Fruit fly (Drosophila melanogaster) whole organism, embryonic: Measurements from ENCODE around the gene Hr4.

Experiments
- Bteb2 ChIP-seq: fragments of 200-800 bp; sonication (Bioruptor generic); optimal IDR thresholded peaks from 2 replicates; lab custom pipeline; 2016; ENCODE audit warnings: missing biosample characterization, missing genetic modification characterization
- C15 ChIP-seq: fragments of 200-800 bp; sonication (Bioruptor generic); IDR thresholded peaks from 3 replicates; pipeline ENCODE4 v1.3.6; 2022; ENCODE audit warnings: missing biosample characterization, missing genetic modification characterization
- CG10267 ChIP-seq: fragments of 200-800 bp; sonication (Bioruptor generic); optimal IDR thresholded peaks from 2 replicates; lab custom pipeline; 2018; ENCODE audit warnings: missing biosample characterization, mild to moderate bottlenecking, missing genetic modification characterization, moderate library complexity
- CG13287 ChIP-seq: fragments of 200-800 bp; sonication (Bioruptor generic); IDR thresholded peaks from 2 replicates; pipeline ENCODE4 v1.3.6; 2022; ENCODE audit warnings: missing biosample characterization, missing genetic modification characterization; ENCODE audit not compliant: partially characterized antibody
- CG14860 ChIP-seq: fragments of 200-800 bp; sonication (Bioruptor generic); IDR thresholded peaks from 3 replicates; pipeline ENCODE4 v1.3.6; 2022; ENCODE audit warnings: missing biosample characterization, missing genetic modification characterization; ENCODE audit not compliant: partially characterized antibody
- CG1647 ChIP-seq: fragments of 200-800 bp; sonication (Bioruptor generic); optimal IDR thresholded peaks from 3 replicates; lab custom pipeline; 2016; ENCODE audit warnings: missing biosample characterization, missing genetic modification characterization
- CG18599 ChIP-seq: fragments of 200-800 bp; sonication (Bioruptor generic); optimal IDR thresholded peaks from 3 replicates; lab custom pipeline; 2017; ENCODE audit warnings: missing biosample characterization, missing genetic modification characterization, mild to moderate bottlenecking, moderate library complexity, missing genetic modification reagents
- CG30020 ChIP-seq: fragments of 200-800 bp; optimal IDR thresholded peaks from 2 replicates; lab custom pipeline; 2019; ENCODE audit warnings: missing biosample characterization, mild to moderate bottlenecking, missing genetic modification characterization, moderate library complexity
- CG34224 ChIP-seq: fragments of 200-800 bp; sonication (Bioruptor generic); IDR thresholded peaks from 3 replicates; pipeline ENCODE4 v1.3.6; 2022; ENCODE audit warnings: missing biosample characterization, missing genetic modification characterization; ENCODE audit not compliant: partially characterized antibody
- CG3838 ChIP-seq: fragments of 200-800 bp; sonication (Bioruptor generic); optimal IDR thresholded peaks from 3 replicates; lab custom pipeline; 2016; ENCODE audit warnings: missing biosample characterization, missing genetic modification characterization
- CG4404 ChIP-seq: fragments of 200-800 bp; sonication (Bioruptor generic); IDR thresholded peaks from 2 replicates; pipeline ENCODE4 v1.3.6; 2022; ENCODE audit warnings: missing biosample characterization, missing genetic modification characterization
- CG5180 ChIP-seq: fragments of 200-800 bp; sonication (Bioruptor generic); optimal IDR thresholded peaks from 3 replicates; lab custom pipeline; 2017; ENCODE audit warnings: missing biosample characterization, missing genetic modification characterization, mild to moderate bottlenecking, moderate library complexity, missing genetic modification reagents
- CG5245 ChIP-seq: fragments of 200-800 bp; sonication (Bioruptor generic); optimal IDR thresholded peaks from 3 replicates; lab custom pipeline; 2016; ENCODE audit warnings: missing biosample characterization, missing genetic modification characterization
- CG8359 ChIP-seq: fragments of 200-800 bp; sonication (Bioruptor generic); optimal IDR thresholded peaks from 2 replicates; lab custom pipeline; 2017; ENCODE audit warnings: missing biosample characterization, mild to moderate bottlenecking, missing genetic modification characterization, borderline replicate concordance
- CG8388 ChIP-seq: fragments of 200-800 bp; sonication (Bioruptor generic); optimal IDR thresholded peaks from 2 replicates; lab custom pipeline; 2019; ENCODE audit warnings: missing biosample characterization, mild to moderate bottlenecking, missing genetic modification characterization, moderate library complexity
- Camta ChIP-seq: fragments of 200-800 bp; sonication (Bioruptor generic); optimal IDR thresholded peaks from 2 replicates; lab custom pipeline; 2016; ENCODE audit warnings: missing biosample characterization, missing genetic modification characterization
- Dfd ChIP-seq, 2 experiments: fragments of >200 bp; optimal IDR thresholded peaks; 2 replicates each; lab custom pipeline; 2017; ENCODE audit warnings: missing biosample characterization in 2 of 2, missing genetic modification characterization in 2 of 2
- Doc3 ChIP-seq: fragments of 200-800 bp; sonication (Bioruptor generic); IDR thresholded peaks from 3 replicates; pipeline ENCODE4 v1.3.6; 2022; ENCODE audit warnings: missing biosample characterization, missing genetic modification characterization; ENCODE audit not compliant: partially characterized antibody
- Ets97D ChIP-seq: fragments of 200-800 bp; sonication (Bioruptor generic); optimal IDR thresholded peaks from 3 replicates; lab custom pipeline; 2016; ENCODE audit warnings: missing biosample characterization, missing genetic modification characterization
- Fer2 ChIP-seq: fragments of 200-800 bp; sonication (Bioruptor generic); optimal IDR thresholded peaks from 2 replicates; lab custom pipeline; 2018; ENCODE audit warnings: missing biosample characterization, mild to moderate bottlenecking, missing genetic modification characterization, moderate library complexity
- Fer3 ChIP-seq: fragments of 200-800 bp; sonication (Bioruptor generic); optimal IDR thresholded peaks from 2 replicates; lab custom pipeline; 2018; ENCODE audit warnings: missing biosample characterization, mild to moderate bottlenecking, missing genetic modification characterization, moderate library complexity
- Gsc ChIP-seq: fragments of 200-800 bp; sonication (Bioruptor generic); IDR thresholded peaks from 2 replicates; pipeline ENCODE4 v1.3.6; 2022; ENCODE audit warnings: missing biosample characterization, missing genetic modification characterization
- Gug ChIP-seq: fragments of 200-800 bp; sonication (Bioruptor generic); IDR thresholded peaks from 4 replicates; pipeline ENCODE4 v1.3.6; 2022; ENCODE audit warnings: missing biosample characterization, missing genetic modification characterization
- HLH3B ChIP-seq: fragments of 200-800 bp; sonication (Bioruptor generic); IDR thresholded peaks from 2 replicates; pipeline ENCODE4 v1.3.6; 2022; ENCODE audit warnings: missing biosample characterization, missing genetic modification characterization
- Mad ChIP-seq: fragments of 200-800 bp; sonication (Bioruptor generic); optimal IDR thresholded peaks from 2 replicates; lab custom pipeline; 2016; ENCODE audit warnings: missing biosample characterization, missing genetic modification characterization
- NC2β ChIP-seq: fragments of 200-800 bp; sonication (Bioruptor generic); optimal IDR thresholded peaks from 2 replicates; lab custom pipeline; 2016; ENCODE audit warnings: missing biosample characterization, missing genetic modification characterization
- Rx ChIP-seq: fragments of 200-800 bp; sonication (Bioruptor generic); IDR thresholded peaks from 2 replicates; pipeline ENCODE4 v1.3.6; 2022; ENCODE audit warnings: missing biosample characterization, missing genetic modification characterization
- Taf1 ChIP-seq: fragments of 200-800 bp; sonication (Bioruptor generic); IDR thresholded peaks from 2 replicates; pipeline ENCODE4 v1.3.6; 2022; ENCODE audit warnings: missing biosample characterization, missing genetic modification characterization
- Tbp ChIP-seq: fragments of >200 bp; optimal IDR thresholded peaks from 2 replicates; lab custom pipeline; 2018; ENCODE audit warnings: missing biosample characterization, missing genetic modification characterization
- bab2 ChIP-seq: fragments of 200-800 bp; sonication (Bioruptor generic); optimal IDR thresholded peaks from 2 replicates; lab custom pipeline; 2016; ENCODE audit warnings: missing biosample characterization, missing genetic modification characterization
- caup ChIP-seq: fragments of 200-800 bp; sonication (Bioruptor generic); optimal IDR thresholded peaks from 3 replicates; lab custom pipeline; 2017; ENCODE audit warnings: missing biosample characterization, mild to moderate bottlenecking, missing genetic modification characterization, moderate library complexity; ENCODE audit not compliant: severe bottlenecking
- crp ChIP-seq, 2 experiments: fragments of 200-800 bp; sonication (Bioruptor generic); optimal IDR thresholded peaks; 2 replicates in 1 of 2; 3 replicates in 1 of 2; lab custom pipeline; 2017; ENCODE audit warnings: missing biosample characterization in 2 of 2, missing genetic modification characterization in 2 of 2, mild to moderate bottlenecking in 1 of 2, moderate library complexity in 1 of 2
- dysf ChIP-seq: fragments of 200-800 bp; sonication (Bioruptor generic); IDR thresholded peaks from 3 replicates; pipeline ENCODE4 v1.3.6; 2022; ENCODE audit warnings: missing biosample characterization, missing genetic modification characterization
- emc ChIP-seq: fragments of 200-800 bp; sonication (Bioruptor generic); optimal IDR thresholded peaks from 2 replicates; lab custom pipeline; 2016; ENCODE audit warnings: missing biosample characterization, missing genetic modification characterization
- gt ChIP-seq: fragments of 200-800 bp; sonication (Bioruptor generic); IDR thresholded peaks from 2 replicates; pipeline ENCODE4 v1.3.6; 2022; ENCODE audit warnings: missing biosample characterization, missing genetic modification characterization
- ham ChIP-seq: fragments of 200-800 bp; sonication (Bioruptor generic); IDR thresholded peaks from 2 replicates; pipeline ENCODE4 v1.3.6; 2022; ENCODE audit warnings: missing biosample characterization, missing genetic modification characterization
- kah ChIP-seq: fragments of 200-800 bp; sonication (Bioruptor generic); optimal IDR thresholded peaks from 2 replicates; lab custom pipeline; 2018; ENCODE audit warnings: missing biosample characterization, mild to moderate bottlenecking, missing genetic modification characterization
- kni ChIP-seq: fragments of 200-800 bp; sonication (Bioruptor generic); optimal IDR thresholded peaks from 3 replicates; lab custom pipeline; 2017; ENCODE audit warnings: mild to moderate bottlenecking, missing biosample characterization, missing genetic modification reagents, missing genetic modification characterization
- knrl ChIP-seq: fragments of 200-800 bp; sonication (Bioruptor generic); IDR thresholded peaks from 3 replicates; pipeline ENCODE4 v1.3.6; 2022; ENCODE audit warnings: missing biosample characterization, missing genetic modification characterization; ENCODE audit not compliant: partially characterized antibody
- p53 ChIP-seq: fragments of 200-800 bp; sonication (Bioruptor generic); optimal IDR thresholded peaks from 2 replicates; lab custom pipeline; 2016; ENCODE audit warnings: missing biosample characterization, missing genetic modification characterization
- phol ChIP-seq: fragments of 200-800 bp; sonication (Bioruptor generic); optimal IDR thresholded peaks from 3 replicates; lab custom pipeline; 2018; ENCODE audit warnings: missing biosample characterization, mild to moderate bottlenecking, missing genetic modification characterization, moderate library complexity
- rib ChIP-seq: fragments of 200-800 bp; sonication (Bioruptor generic); IDR thresholded peaks from 2 replicates; pipeline ENCODE4 v1.3.6; 2022; ENCODE audit warnings: missing biosample characterization, missing genetic modification characterization
- row ChIP-seq: fragments of 200-800 bp; sonication (Bioruptor generic); IDR thresholded peaks from 3 replicates; pipeline ENCODE4 v1.3.6; 2022; ENCODE audit warnings: missing biosample characterization, missing genetic modification characterization
- run ChIP-seq: fragments of 200-800 bp; sonication (Bioruptor generic); optimal IDR thresholded peaks from 3 replicates; lab custom pipeline; 2018; ENCODE audit warnings: missing biosample characterization, mild to moderate bottlenecking, missing genetic modification characterization
- slp2 ChIP-seq: fragments of 200-800 bp; sonication (Bioruptor generic); optimal IDR thresholded peaks from 2 replicates; lab custom pipeline; 2016; ENCODE audit warnings: missing biosample characterization, missing genetic modification characterization
- sqz ChIP-seq: fragments of 200-800 bp; sonication (Bioruptor generic); optimal IDR thresholded peaks from 3 replicates; lab custom pipeline; 2018; ENCODE audit warnings: missing biosample characterization, mild to moderate bottlenecking, missing genetic modification characterization
- sug ChIP-seq: fragments of 200-800 bp; optimal IDR thresholded peaks from 2 replicates; lab custom pipeline; 2019; ENCODE audit warnings: missing biosample characterization, mild to moderate bottlenecking, missing genetic modification characterization, moderate library complexity
- trh ChIP-seq: fragments of 200-800 bp; sonication (Bioruptor generic); optimal IDR thresholded peaks from 2 replicates; lab custom pipeline; 2016; ENCODE audit warnings: missing biosample characterization, missing genetic modification characterization
- zen ChIP-seq: fragments of 200-800 bp; sonication (Bioruptor generic); optimal IDR thresholded peaks from 3 replicates; lab custom pipeline; 2018; ENCODE audit warnings: missing biosample characterization, mild to moderate bottlenecking, missing genetic modification characterization, moderate library complexity

Hr4 gene

dm6 chrX:1951391-1952066 lies 9.8 kb downstream of the Hr4 start (continued):
- TF ChIP-seq kah (GFP tag; lab: Kevin White, UChicago) (peak; percentile 84), CG3838 (GFP tag; lab: Kevin White, UChicago) (peak; percentile 85), CG1647 (GFP tag; lab: Kevin White, UChicago) (peak; percentile 89), Taf1 (GFP tag; lab: Robert Waterston, UW) (peak; percentile 76), CG18599 (peak; percentile 98), knrl (no peak), Doc3 (GFP tag; lab: Robert Waterston, UW) (no peak), bab2 (peak; percentile 89), sug (peak; percentile 84), phol (peak; percentile 94), p53 (GFP tag; lab: Kevin White, UChicago) (peak; percentile 92), run (tag; lab: Kevin White, UChicago) (peak; percentile 85), slp2 (GFP tag; lab: Kevin White, UChicago) (peak; percentile 95), CG34224 (GFP tag; lab: Robert Waterston, UW) (no peak), row (GFP tag; lab: Robert Waterston, UW) (peak; percentile 89), Dfd (GFP tag; optimal IDR thresholded peaks at IDR 0.05; lab: Kevin White, UChicago) (no peak), CG8388 (GFP tag; lab: Kevin White, UChicago) (peak; percentile 95), rib (GFP tag; lab: Robert Waterston, UW) (peak; percentile 77), CG4404 (GFP tag; lab: Robert Waterston, UW) (peak; percentile 81), Bteb2 (GFP tag; lab: Kevin White, UChicago) (peak; percentile 91), Camta (GFP tag; lab: Kevin White, UChicago) (peak; percentile 96), Ets97D (peak; percentile 86), zen (peak; percentile 87), crp (GFP tag; optimal IDR thresholded peaks at IDR 0.05; lab: Kevin White, UChicago) (peak in 1 of 2 experiments; percentile 64), Tbp (GFP tag; lab: Kevin White, UChicago) (no peak), Fer2 (tag; lab: Kevin White, UChicago) (peak; percentile 85), CG10267 (tag; lab: Kevin White, UChicago) (peak; percentile 90), CG5180 (GFP tag; lab: Kevin White, UChicago) (peak; percentile 83), Fer3 (tag; lab: Kevin White, UChicago) (peak; percentile 92), Gug (GFP tag; lab: Robert Waterston, UW) (peak; percentile 89), HLH3B (GFP tag; lab: Robert Waterston, UW) (peak; percentile 96), Gsc (peak; percentile 70), gt (GFP tag; lab: Robert Waterston, UW) (peak; percentile 82), caup (GFP tag; lab: Kevin White, UChicago) (peak; percentile 96), dysf (GFP tag; lab: Robert Waterston, UW) (peak; percentile 93), C15 (GFP tag; lab: Robert Waterston, UW) (peak; percentile 87; the same call in 2 of the 3 replicates), CG8359 (GFP tag; lab: Kevin White, UChicago) (peak; percentile 90), trh (peak; percentile 68), emc (peak; percentile 85), ham (GFP tag; lab: Robert Waterston, UW) (peak; percentile 73), CG13287 (GFP tag; lab: Robert Waterston, UW) (no peak), kni (peak; percentile 86), NC2β (peak; percentile 94), Rx (GFP tag; lab: Robert Waterston, UW) (peak; percentile 92), CG5245 (GFP tag; lab: Kevin White, UChicago) (peak; percentile 91), sqz (GFP tag; lab: Kevin White, UChicago) (peak; percentile 83), CG30020 (tag; lab: Kevin White, UChicago) (peak; percentile 70), CG14860 (GFP tag; lab: Robert Waterston, UW) (no peak), Mad (GFP tag; lab: Kevin White, UChicago) (peak; percentile 93)
